Fruit fly (Drosophila melanogaster) whole organism: Measurements from ENCODE around the gene CG18262.

Source experiments
- CG8478 ChIP-seq: fragments of >200 bp; optimal IDR thresholded peaks from 2 replicates; lab custom pipeline; 2018; ENCODE audit warnings: inconsistent platforms
- Dll ChIP-seq: fragments of >200 bp; optimal IDR thresholded peaks from 2 replicates; lab custom pipeline; 2017
- EcR ChIP-seq, 2 experiments: fragments of >200 bp; optimal IDR thresholded peaks; 2 replicates each; lab custom pipeline; 2017; ENCODE audit warnings: missing biosample characterization in 2 of 2, missing genetic modification characterization in 2 of 2, missing genetic modification reagents in 2 of 2
- pan ChIP-seq: fragments of >200 bp; optimal IDR thresholded peaks from 2 replicates; lab custom pipeline; 2017
- psq ChIP-seq: fragments of >200 bp; optimal IDR thresholded peaks from 2 replicates; lab custom pipeline; 2017
- usp ChIP-seq: fragments of >200 bp; optimal IDR thresholded peaks from 2 replicates; lab custom pipeline; 2017; ENCODE audit warnings: missing biosample characterization, missing genetic modification characterization, mixed read lengths

Gene CG18262

dm6 chrX:8143537-8143936, 9.2 kb upstream of the CG18262 start, which contains the start of gene CG17982:
Gene CG17982 (minus strand): TSS chrX:8143835.
- TF ChIP-seq pan (lab: Kevin White, UChicago) = no peak
- no peak for TF ChIP-seq usp
- TF ChIP-seq EcR (GFP tag; optimal IDR thresholded peaks at IDR 0.05; lab: Kevin White, UChicago) = no peak

DNA sequence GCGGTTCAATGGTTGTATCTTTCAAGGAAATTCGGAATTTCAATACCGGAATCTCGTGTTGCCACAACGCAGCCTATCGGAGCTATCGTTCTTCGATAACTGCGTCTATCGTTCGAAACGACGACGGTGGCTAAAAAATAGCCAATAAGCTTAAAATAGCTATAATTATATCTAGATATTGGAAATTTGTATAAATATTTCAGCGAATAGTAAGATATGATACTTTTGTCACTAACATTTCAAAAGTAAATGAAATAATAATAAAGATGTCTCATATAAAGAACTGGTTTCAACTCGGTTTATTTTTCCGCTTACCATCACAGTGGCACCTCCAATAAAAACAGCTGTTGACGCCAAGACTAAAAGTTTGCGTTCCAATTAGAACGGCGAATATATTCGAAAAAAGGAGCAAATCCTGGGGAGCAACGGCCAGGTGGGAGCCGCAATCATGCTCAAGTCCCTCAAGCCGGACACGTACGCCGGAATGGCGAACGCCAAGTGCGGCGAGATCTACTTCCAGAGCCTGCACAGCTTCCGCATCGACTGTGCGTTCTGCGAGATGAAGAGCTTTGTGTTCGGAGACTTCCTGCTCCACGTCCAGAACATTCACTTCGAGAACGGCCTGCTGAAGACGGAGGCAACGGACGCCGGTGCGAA, 7.1 kb upstream of the CG18262 start, which contains the start of the genes alpha-PheRS and CG2129:
Gene alpha-PheRS, minus strand, starts transcription at position 102 of the 657 bp plus-strand sequence.
Gene CG2129, plus strand, starts transcription at position 339 of the 657 bp plus-strand sequence.
- no peak for TF ChIP-seq EcR (GFP tag; optimal IDR thresholded peaks at IDR 0.05; lab: Kevin White, UChicago)
- no peak for TF ChIP-seq Dll (lab: Kevin White, UChicago)
- no peak for TF ChIP-seq usp
- no peak for TF ChIP-seq pan (lab: Kevin White, UChicago)

DNA sequence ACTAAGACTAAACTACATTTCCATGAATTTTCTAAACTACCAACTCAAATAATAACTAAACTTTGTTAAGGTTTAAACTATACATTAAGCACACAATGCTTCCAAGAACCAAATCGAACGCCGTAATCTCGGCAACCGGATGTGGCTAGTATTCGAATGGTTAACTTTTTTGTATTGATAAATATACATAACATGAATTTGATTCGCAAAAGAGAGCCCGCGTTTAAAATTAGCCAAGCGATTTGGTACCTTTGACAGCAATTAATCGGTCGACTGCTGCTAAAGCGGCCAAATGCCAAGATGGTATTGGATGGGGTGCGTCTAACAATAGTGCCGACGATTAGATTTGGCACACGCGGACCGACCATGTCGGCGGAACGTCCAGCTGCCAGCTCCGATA, 5.1 kb upstream of the CG18262 start, which contains the start of gene CG15336:
Gene CG15336, plus strand, starts transcription at position 301 of the 400 bp plus-strand sequence.
- TF ChIP-seq Dll (lab: Kevin White, UChicago) (no peak), usp (no peak), EcR (GFP tag; optimal IDR thresholded peaks at IDR 0.05; lab: Kevin White, UChicago) (no peak), CG8478 (no peak), pan (lab: Kevin White, UChicago) (no peak), psq (lab: Kevin White, UChicago) (no peak)

dm6 chrX:8148556-8148955, 4.2 kb upstream of the CG18262 start, which contains the start of gene CG10959:
Gene CG10959 (plus strand): TSS chrX:8148783.
- no peak for TF ChIP-seq Dll (lab: Kevin White, UChicago)

- TF ChIP-seq EcR (GFP tag; optimal IDR thresholded peaks at IDR 0.05; lab: Kevin White, UChicago) = no peak
Measured at dm6 chrX:8152077-8152476, 671 bp upstream of the CG18262 start, which contains the start of gene Gbeta5. Gene Gbeta5 (minus strand): TSS chrX:8152275.

DNA sequence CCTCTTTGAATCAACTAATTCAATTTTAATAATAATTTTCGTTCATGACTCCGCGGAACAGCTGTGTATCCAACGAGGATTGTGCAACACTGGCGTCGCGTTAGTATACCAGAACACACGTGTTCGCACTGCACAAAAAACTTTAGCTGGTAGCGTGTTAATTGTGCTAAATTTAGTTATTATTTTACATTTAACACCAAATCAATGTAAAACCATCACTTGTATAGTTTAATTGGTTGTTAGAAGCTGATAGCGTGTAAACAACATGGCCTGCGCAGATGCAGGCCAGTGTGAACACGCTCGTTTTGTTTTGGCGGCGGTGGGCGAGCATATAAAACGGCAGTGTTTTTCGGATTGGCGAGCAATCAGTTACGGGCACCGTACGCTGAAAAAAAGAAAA, 4.5 kb downstream of the CG18262 start, which contains the start of the genes Traf6 and GIIIspla2:
Gene Traf6, minus strand, starts transcription at position 93 of the 400 bp plus-strand sequence.
Gene GIIIspla2, plus strand, starts transcription at position 335 of the 400 bp plus-strand sequence.
- TF ChIP-seq CG8478 = no peak
- TF ChIP-seq pan (lab: Kevin White, UChicago) = no peak
- no peak for TF ChIP-seq EcR (GFP tag; optimal IDR thresholded peaks at IDR 0.05; lab: Kevin White, UChicago)
- no peak for TF ChIP-seq Dll (lab: Kevin White, UChicago)
- TF ChIP-seq usp = no peak
- no peak for TF ChIP-seq psq (lab: Kevin White, UChicago)

dm6 chrX:8158942-8159472, 6.3 kb downstream of the CG18262 start:
- TF ChIP-seq usp (no peak), pan (lab: Kevin White, UChicago) (no peak), psq (lab: Kevin White, UChicago) (no peak)

dm6 chrX:8159754-8160153, 7.0 kb downstream of the CG18262 start, which contains the start of gene CG15337:
Gene CG15337 (plus strand): TSS chrX:8160054.
- TF ChIP-seq CG8478 (no peak), usp (no peak), pan (lab: Kevin White, UChicago) (no peak), psq (lab: Kevin White, UChicago) (no peak), EcR (GFP tag; optimal IDR thresholded peaks at IDR 0.05; lab: Kevin White, UChicago) (no peak), Dll (lab: Kevin White, UChicago) (no peak)

DNA sequence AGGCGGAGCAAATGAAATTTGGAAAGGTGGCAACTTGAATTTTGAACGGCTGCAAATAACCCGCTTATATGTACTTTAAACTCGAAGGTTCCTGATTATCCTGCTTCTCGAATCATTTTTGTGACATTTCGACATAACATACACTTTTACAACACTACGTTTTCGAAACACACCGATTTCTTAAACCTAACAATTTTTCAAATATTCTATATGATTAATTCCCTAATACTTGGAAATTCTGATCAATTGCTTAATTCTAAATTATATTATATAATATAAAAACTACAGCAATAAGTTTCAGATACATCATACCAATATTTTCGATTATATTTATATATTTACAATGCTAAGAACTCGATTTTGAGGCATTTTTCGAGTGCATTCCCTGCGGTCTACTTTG, 9.9 kb downstream of the CG18262 start, which contains the start of gene CG10761:
Gene CG10761, minus strand, starts transcription at position 101 of the 400 bp plus-strand sequence.
- TF ChIP-seq psq (lab: Kevin White, UChicago) (no peak), Dll (lab: Kevin White, UChicago) (no peak)

dm6 chrX:8163452-8163851, 10.7 kb downstream of the CG18262 start:
- TF ChIP-seq CG8478 (no peak), usp (no peak), pan (lab: Kevin White, UChicago) (no peak), EcR (GFP tag; optimal IDR thresholded peaks at IDR 0.05; lab: Kevin White, UChicago) (no peak), psq (lab: Kevin White, UChicago) (no peak), Dll (lab: Kevin White, UChicago) (no peak)

DNA sequence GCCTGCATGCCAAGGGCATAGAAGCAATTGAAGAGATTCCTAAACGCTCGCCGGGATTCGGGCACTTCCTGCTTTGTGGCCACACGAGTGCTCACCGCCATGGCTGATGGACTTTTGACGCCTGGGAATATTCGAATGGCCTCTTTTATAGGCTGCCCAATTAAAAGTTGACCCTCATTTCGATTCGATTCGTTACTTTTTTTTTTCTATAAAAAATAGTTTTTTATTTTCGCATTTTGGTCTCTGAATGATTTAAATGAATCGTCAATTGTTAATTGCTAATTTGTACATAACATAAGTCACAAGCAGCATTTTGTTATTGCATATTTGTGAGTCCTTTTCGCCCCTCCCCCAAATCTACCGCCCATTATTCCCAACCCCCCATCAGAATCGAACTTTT, 12.9 kb downstream of the CG18262 start, which contains the start of gene Or7a:
Gene Or7a, minus strand, starts transcription at position 101 of the 400 bp plus-strand sequence.
- TF ChIP-seq Dll (lab: Kevin White, UChicago) (no peak), CG8478 (no peak), pan (lab: Kevin White, UChicago) (no peak), psq (lab: Kevin White, UChicago) (no peak), usp (no peak), EcR (GFP tag; optimal IDR thresholded peaks at IDR 0.05; lab: Kevin White, UChicago) (no peak)

- TF ChIP-seq usp = no peak
- TF ChIP-seq psq (lab: Kevin White, UChicago) = no peak
- no peak for TF ChIP-seq pan (lab: Kevin White, UChicago)
- TF ChIP-seq CG8478 = no peak
- TF ChIP-seq EcR (GFP tag; optimal IDR thresholded peaks at IDR 0.05; lab: Kevin White, UChicago) = no peak
- TF ChIP-seq Dll (lab: Kevin White, UChicago) = no peak
Measured at dm6 chrX:8170166-8170565, 17.4 kb downstream of the CG18262 start, which contains the start of gene CG2278. Gene CG2278 (minus strand): TSS chrX:8170266.
